Fruit fly (Drosophila melanogaster): ENCODE data around the gene Bcat.

DNA sequence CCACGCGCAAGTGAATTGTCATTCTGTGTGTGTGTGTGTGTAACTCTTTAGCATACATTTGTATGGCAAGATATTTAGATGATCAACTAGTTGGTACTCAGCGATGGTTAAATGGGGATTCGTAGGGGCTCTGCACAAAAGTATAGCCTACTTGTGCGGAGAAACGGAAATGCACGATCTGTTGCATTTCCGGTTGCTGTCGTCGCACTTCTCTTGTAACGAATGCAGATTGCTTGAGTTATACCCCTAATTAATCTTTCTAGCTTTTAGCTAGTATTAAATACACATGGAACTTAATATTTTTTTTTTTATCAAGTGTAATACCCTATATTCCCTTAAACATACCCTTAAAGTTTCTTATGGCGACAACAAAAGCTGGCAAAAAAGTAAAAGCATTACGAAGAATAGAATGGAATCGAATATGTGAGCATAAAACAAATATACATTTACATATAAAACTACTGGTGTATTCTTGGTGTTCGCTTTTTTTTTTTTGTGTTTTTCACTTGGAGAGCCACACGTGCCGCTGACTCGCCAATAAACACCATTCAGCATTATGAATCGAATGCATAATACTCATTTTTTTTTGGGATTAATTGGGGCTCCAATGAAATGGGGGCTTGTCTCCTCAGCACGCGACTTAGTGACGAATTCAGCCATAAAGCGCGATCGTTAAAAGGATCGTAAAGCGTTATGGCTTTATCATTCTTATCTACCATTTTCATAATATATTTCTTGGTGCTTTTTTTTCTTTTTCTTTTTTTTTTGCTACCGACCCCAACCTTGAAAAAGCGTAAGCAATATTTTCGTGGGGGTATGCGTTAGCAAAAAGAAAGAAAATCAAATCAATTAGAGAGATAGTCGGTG, 5.3 kb upstream of the Bcat start:
- TF ChIP-seq Hr38 (GFP tag; optimal IDR thresholded peaks at IDR 0.05) (no peak), Eip78C (GFP tag) (peak; percentile 69), dac (GFP tag; optimal IDR thresholded peaks at IDR 0.05) (no peak), Hr39 (GFP tag; optimal IDR thresholded peaks at IDR 0.05) (no peak), CG6276 (GFP tag; optimal IDR thresholded peaks at IDR 0.05) (no peak), CG16779 (tag; optimal IDR thresholded peaks at IDR 0.05) (no peak), CG8119 (GFP tag; IDR thresholded peaks at IDR 0.05) (no peak), Gug (GFP tag; IDR thresholded peaks at IDR 0.05) (no peak; the same call in 1 of the 2 replicates), pdm3 (GFP tag; optimal IDR thresholded peaks at IDR 0.05) (no peak), fd85E (GFP tag; optimal IDR thresholded peaks at IDR 0.05) (no peak), fkh (GFP tag; optimal IDR thresholded peaks at IDR 0.05) (no peak)
